Fruit fly (Drosophila melanogaster) whole organism, embryonic: Measurements from ENCODE around the gene CG9132.

ENCODE experiments used
- Adf1 ChIP-seq: fragments of 200-800 bp; sonication (Bioruptor generic); IDR thresholded peaks from 2 replicates; pipeline ENCODE4 v1.3.6; 2022; ENCODE audit warnings: missing biosample characterization, missing genetic modification characterization
- B-H1 ChIP-seq: fragments of 200-800 bp; sonication (Bioruptor generic); IDR thresholded peaks from 3 replicates; pipeline ENCODE4 v1.3.6; 2022; ENCODE audit warnings: missing biosample characterization, missing genetic modification characterization
- Blimp-1 ChIP-seq: fragments of 200-800 bp; sonication (Bioruptor generic); optimal IDR thresholded peaks from 3 replicates; lab custom pipeline; 2018; ENCODE audit warnings: missing biosample characterization, missing genetic modification characterization, mild to moderate bottlenecking, moderate library complexity, missing genetic modification reagents
- CG10267 ChIP-seq: fragments of 200-800 bp; sonication (Bioruptor generic); optimal IDR thresholded peaks from 2 replicates; lab custom pipeline; 2018; ENCODE audit warnings: missing biosample characterization, mild to moderate bottlenecking, missing genetic modification characterization, moderate library complexity
- CG10274 ChIP-seq: fragments of 200-800 bp; sonication (Bioruptor generic); optimal IDR thresholded peaks from 3 replicates; lab custom pipeline; 2017; ENCODE audit warnings: missing biosample characterization, mild to moderate bottlenecking, missing genetic modification characterization
- CG10366 ChIP-seq: fragments of 200-800 bp; sonication (Bioruptor generic); IDR thresholded peaks from 2 replicates; pipeline ENCODE4 v1.3.6; 2022; ENCODE audit warnings: missing biosample characterization, missing genetic modification characterization
- CG10431 ChIP-seq: fragments of 200-800 bp; sonication (Bioruptor generic); optimal IDR thresholded peaks from 3 replicates; lab custom pipeline; 2018; ENCODE audit warnings: missing biosample characterization, mild to moderate bottlenecking, missing genetic modification characterization
- CG11504 ChIP-seq: fragments of 200-800 bp; sonication (Bioruptor generic); optimal IDR thresholded peaks from 3 replicates; lab custom pipeline; 2019; ENCODE audit warnings: missing biosample characterization, mild to moderate bottlenecking, missing genetic modification characterization, moderate library complexity
- CG13424 ChIP-seq: fragments of 200-800 bp; sonication (Bioruptor generic); optimal IDR thresholded peaks from 2 replicates; lab custom pipeline; 2019; ENCODE audit warnings: missing biosample characterization, mild to moderate bottlenecking, missing genetic modification characterization, moderate library complexity
- CG13775 ChIP-seq: fragments of 200-800 bp; sonication (Bioruptor generic); optimal IDR thresholded peaks from 3 replicates; lab custom pipeline; 2017; ENCODE audit warnings: missing biosample characterization, mild to moderate bottlenecking, missing genetic modification characterization
- CG14667 ChIP-seq: fragments of 200-800 bp; sonication (Bioruptor generic); IDR thresholded peaks from 2 replicates; pipeline ENCODE4 v1.3.6; 2022; ENCODE audit warnings: missing biosample characterization, missing genetic modification characterization
- CG14710 ChIP-seq: fragments of 200-800 bp; sonication (Bioruptor generic); optimal IDR thresholded peaks from 3 replicates; lab custom pipeline; 2019; ENCODE audit warnings: missing biosample characterization, mild to moderate bottlenecking, missing genetic modification characterization, moderate library complexity
- CG15073 ChIP-seq: fragments of 200-800 bp; sonication (Bioruptor generic); optimal IDR thresholded peaks from 2 replicates; lab custom pipeline; 2016; ENCODE audit warnings: missing biosample characterization, missing genetic modification characterization
- CG1602 ChIP-seq: fragments of 200-800 bp; sonication (Bioruptor generic); optimal IDR thresholded peaks from 3 replicates; lab custom pipeline; 2016; ENCODE audit warnings: missing biosample characterization, missing genetic modification characterization
- CG16863 ChIP-seq: fragments of 200-800 bp; sonication (Bioruptor generic); optimal IDR thresholded peaks from 3 replicates; lab custom pipeline; 2016; ENCODE audit warnings: missing biosample characterization, missing genetic modification characterization
- CG17328 ChIP-seq: fragments of 200-800 bp; sonication (Bioruptor generic); IDR thresholded peaks from 2 replicates; pipeline ENCODE4 v1.3.6; 2022; ENCODE audit warnings: missing biosample characterization, missing genetic modification characterization
- CG18262 ChIP-seq: fragments of 200-800 bp; optimal IDR thresholded peaks from 3 replicates; lab custom pipeline; 2019; ENCODE audit warnings: missing biosample characterization, mild to moderate bottlenecking, missing genetic modification characterization, moderate library complexity
- CG31441 ChIP-seq: fragments of 200-800 bp; sonication (Bioruptor generic); IDR thresholded peaks from 2 replicates; pipeline ENCODE4 v1.3.6; 2022; ENCODE audit warnings: missing biosample characterization, missing genetic modification characterization
- CG33213 ChIP-seq: fragments of 200-800 bp; sonication (Bioruptor generic); optimal IDR thresholded peaks from 3 replicates; lab custom pipeline; 2016; ENCODE audit warnings: missing biosample characterization, missing genetic modification characterization
- CG3407 ChIP-seq: fragments of 200-800 bp; sonication (Bioruptor generic); optimal IDR thresholded peaks from 2 replicates; lab custom pipeline; 2018; ENCODE audit warnings: missing biosample characterization, mild to moderate bottlenecking, missing genetic modification characterization
- CG34422 ChIP-seq: fragments of 200-800 bp; sonication (Bioruptor generic); IDR thresholded peaks from 3 replicates; pipeline ENCODE4 v1.3.6; 2022; ENCODE audit warnings: missing biosample characterization, missing genetic modification characterization
- CG4424 ChIP-seq: fragments of 200-800 bp; sonication (Bioruptor generic); optimal IDR thresholded peaks from 3 replicates; lab custom pipeline; 2016; ENCODE audit warnings: missing biosample characterization, missing genetic modification characterization
- CG5180 ChIP-seq: fragments of 200-800 bp; sonication (Bioruptor generic); optimal IDR thresholded peaks from 3 replicates; lab custom pipeline; 2017; ENCODE audit warnings: missing biosample characterization, missing genetic modification characterization, mild to moderate bottlenecking, moderate library complexity, missing genetic modification reagents
- CG7839 ChIP-seq: fragments of 200-800 bp; sonication (Bioruptor generic); optimal IDR thresholded peaks from 3 replicates; lab custom pipeline; 2018; ENCODE audit warnings: missing biosample characterization, mild to moderate bottlenecking, missing genetic modification characterization, moderate library complexity
- CG8924 ChIP-seq: fragments of 200-800 bp; optimal IDR thresholded peaks from 3 replicates; lab custom pipeline; 2019; ENCODE audit warnings: missing biosample characterization, mild to moderate bottlenecking, missing genetic modification characterization, moderate library complexity
- ERR ChIP-seq: fragments of 200-800 bp; sonication (Bioruptor generic); optimal IDR thresholded peaks from 2 replicates; lab custom pipeline; 2016; ENCODE audit warnings: missing biosample characterization, missing genetic modification characterization
- H2.0 ChIP-seq: fragments of 200-800 bp; sonication (Bioruptor generic); IDR thresholded peaks from 2 replicates; pipeline ENCODE4 v1.3.6; 2022; ENCODE audit warnings: missing biosample characterization, missing genetic modification characterization
- Kr ChIP-seq: fragments of 200-800 bp; sonication (Bioruptor generic); optimal IDR thresholded peaks from 2 replicates; lab custom pipeline; 2017; ENCODE audit warnings: missing biosample characterization, mild to moderate bottlenecking, missing genetic modification characterization
- MTF-1 ChIP-seq: fragments of 200-800 bp; sonication (Bioruptor generic); optimal IDR thresholded peaks from 2 replicates; lab custom pipeline; 2018; ENCODE audit warnings: missing biosample characterization, mild to moderate bottlenecking, missing genetic modification characterization, borderline replicate concordance
- Oli ChIP-seq: fragments of 200-800 bp; sonication (Bioruptor generic); optimal IDR thresholded peaks from 2 replicates; lab custom pipeline; 2018; ENCODE audit warnings: missing biosample characterization, mild to moderate bottlenecking, missing genetic modification characterization, moderate library complexity
- Pdp1 ChIP-seq, 2 experiments: fragments of 200-800 bp; sonication (Bioruptor generic); optimal IDR thresholded peaks; 3 replicates each; lab custom pipeline; 2016; ENCODE audit warnings: missing biosample characterization in 2 of 2, missing genetic modification characterization in 2 of 2, mild to moderate bottlenecking in 1 of 2, moderate library complexity in 1 of 2
- Sox100B ChIP-seq: fragments of 200-800 bp; sonication (Bioruptor generic); optimal IDR thresholded peaks from 3 replicates; lab custom pipeline; 2018; ENCODE audit warnings: missing biosample characterization, mild to moderate bottlenecking, missing genetic modification characterization
- Sox102F ChIP-seq: fragments of 200-800 bp; sonication (Bioruptor generic); optimal IDR thresholded peaks from 2 replicates; lab custom pipeline; 2018; ENCODE audit warnings: missing biosample characterization, mild to moderate bottlenecking, missing genetic modification characterization, moderate library complexity
- bcd ChIP-seq: fragments of 200-800 bp; sonication (Bioruptor generic); optimal IDR thresholded peaks from 2 replicates; lab custom pipeline; 2017; ENCODE audit warnings: missing biosample characterization, mild to moderate bottlenecking, missing genetic modification characterization
- bowl ChIP-seq: fragments of 200-800 bp; sonication (Bioruptor generic); IDR thresholded peaks from 2 replicates; pipeline ENCODE4 v1.3.6; 2022; ENCODE audit warnings: missing biosample characterization, missing genetic modification characterization
- bsh ChIP-seq, 2 experiments: fragments of 200-800 bp; sonication (Bioruptor generic); optimal IDR thresholded peaks; 2 replicates each; lab custom pipeline; 2017 to 2018; ENCODE audit warnings: mild to moderate bottlenecking in 2 of 2, missing biosample characterization in 2 of 2, missing genetic modification characterization in 2 of 2, moderate library complexity in 1 of 2
- dati ChIP-seq: fragments of 200-800 bp; sonication (Bioruptor generic); IDR thresholded peaks from 2 replicates; pipeline ENCODE4 v1.3.6; 2022; ENCODE audit warnings: missing biosample characterization, missing genetic modification characterization
- dysf ChIP-seq: fragments of 200-800 bp; sonication (Bioruptor generic); IDR thresholded peaks from 3 replicates; pipeline ENCODE4 v1.3.6; 2022; ENCODE audit warnings: missing biosample characterization, missing genetic modification characterization
- pho ChIP-seq: fragments of 200-800 bp; sonication (Bioruptor generic); optimal IDR thresholded peaks from 2 replicates; lab custom pipeline; 2016; ENCODE audit warnings: missing biosample characterization, missing genetic modification characterization
- prd ChIP-seq, 3 experiments: fragments of >200 bp in 2 of 3; fragments of 200-800 bp in 1 of 3; sonication (Bioruptor generic) in 1 of 3; optimal IDR thresholded peaks in 2 of 3; IDR thresholded peaks in 1 of 3; 2 replicates in 2 of 3; 3 replicates in 1 of 3; pipeline versions ENCODE4 v1.3.6 to Lab custom; 2017 to 2022; ENCODE audit warnings: missing biosample characterization in 1 of 3, missing genetic modification characterization in 1 of 3
- pros ChIP-seq: fragments of 200-800 bp; sonication (Bioruptor generic); optimal IDR thresholded peaks from 3 replicates; lab custom pipeline; 2019; ENCODE audit warnings: missing biosample characterization, mild to moderate bottlenecking, missing genetic modification characterization, moderate library complexity
- pum ChIP-seq: fragments of 200-800 bp; sonication (Bioruptor generic); optimal IDR thresholded peaks from 2 replicates; lab custom pipeline; 2016; ENCODE audit warnings: missing biosample characterization, missing genetic modification characterization
- seq ChIP-seq: fragments of 200-800 bp; sonication (Bioruptor generic); IDR thresholded peaks from 2 replicates; pipeline ENCODE4 v1.3.6; 2022; ENCODE audit warnings: missing biosample characterization, missing genetic modification characterization
- slbo ChIP-seq: fragments of 200-800 bp; sonication (Bioruptor generic); IDR thresholded peaks from 2 replicates; pipeline ENCODE4 v1.3.6; 2022; ENCODE audit warnings: missing biosample characterization, missing genetic modification characterization
- stwl ChIP-seq: fragments of 200-800 bp; sonication (Bioruptor generic); optimal IDR thresholded peaks from 3 replicates; lab custom pipeline; 2018; ENCODE audit warnings: missing biosample characterization, mild to moderate bottlenecking, missing genetic modification characterization, moderate library complexity
- tap ChIP-seq: fragments of 200-800 bp; optimal IDR thresholded peaks from 3 replicates; lab custom pipeline; 2019; ENCODE audit warnings: missing biosample characterization, mild to moderate bottlenecking, missing genetic modification characterization, moderate library complexity
- tgo ChIP-seq: fragments of 200-800 bp; sonication (Bioruptor generic); IDR thresholded peaks from 3 replicates; pipeline ENCODE4 v1.3.6; 2022; ENCODE audit warnings: missing biosample characterization, missing genetic modification characterization
- unpg ChIP-seq: fragments of 200-800 bp; sonication (Bioruptor generic); optimal IDR thresholded peaks from 3 replicates; lab custom pipeline; 2018; ENCODE audit warnings: missing biosample characterization, mild to moderate bottlenecking, missing genetic modification characterization, moderate library complexity
- vvl ChIP-seq: fragments of 200-800 bp; sonication (Bioruptor generic); IDR thresholded peaks from 2 replicates; pipeline ENCODE4 v1.3.6; 2022; ENCODE audit warnings: missing biosample characterization, missing genetic modification characterization

Gene CG9132

dm6 chrX:16813226-16813625 is 12.7 kb upstream of the CG9132 start (continued):
- TF ChIP-seq Blimp-1 (GFP tag; lab: Kevin White, UChicago): peak; percentile 33
- TF ChIP-seq Kr: no peak
- TF ChIP-seq CG5180 (GFP tag; lab: Kevin White, UChicago): no peak
- TF ChIP-seq tap: peak; percentile 4
- TF ChIP-seq CG4424 (GFP tag; lab: Kevin White, UChicago): peak; percentile 4
- peak; percentile 32 for TF ChIP-seq unpg
- TF ChIP-seq CG7839 (tag; lab: Kevin White, UChicago): peak; percentile 27
- peak; percentile 6 for TF ChIP-seq CG1602 (GFP tag; lab: Kevin White, UChicago)
- no peak for TF ChIP-seq MTF-1
- no peak for TF ChIP-seq CG15073 (GFP tag; lab: Kevin White, UChicago)
- TF ChIP-seq CG10267: peak; percentile 14
- peak in 1 of 2 experiments; percentile 27 for TF ChIP-seq bsh (GFP tag; optimal IDR thresholded peaks at IDR 0.05; lab: Kevin White, UChicago)
- peak; percentile 13 for TF ChIP-seq CG14710 (tag; lab: Kevin White, UChicago)
- peak; percentile 46 for TF ChIP-seq Sox102F (GFP tag; lab: Kevin White, UChicago)
- no peak for TF ChIP-seq B-H1 (GFP tag; lab: Robert Waterston, UW)
- TF ChIP-seq CG8924: peak; percentile 14
- no peak for TF ChIP-seq CG17328 (GFP tag; lab: Robert Waterston, UW)
- TF ChIP-seq CG3407 (GFP tag; lab: Kevin White, UChicago): no peak
- no peak for TF ChIP-seq CG13775 (GFP tag; lab: Kevin White, UChicago)
- no peak for TF ChIP-seq pho (GFP tag; lab: Kevin White, UChicago)
- 0 out of 2 replicates have a peak, but pooled peaks have one; percentile 15 for TF ChIP-seq seq (GFP tag; lab: Robert Waterston, UW)
- no peak for TF ChIP-seq Pdp1 (GFP tag; optimal IDR thresholded peaks at IDR 0.05; lab: Kevin White, UChicago)
- TF ChIP-seq CG10431 (GFP tag; lab: Kevin White, UChicago): no peak
- no peak for TF ChIP-seq CG16863 (GFP tag; lab: Kevin White, UChicago)
- peak; percentile 24; the same call in 1 of the 2 replicates for TF ChIP-seq H2.0 (GFP tag; lab: Robert Waterston, UW)
- TF ChIP-seq Sox100B (GFP tag; lab: Kevin White, UChicago): peak; percentile 48
- peak; percentile 37 for TF ChIP-seq CG18262
- TF ChIP-seq bcd: peak; percentile 32
- TF ChIP-seq stwl (tag; lab: Kevin White, UChicago): no peak
- peak; percentile 27; the same call in 1 of the 2 replicates for TF ChIP-seq slbo (GFP tag; lab: Robert Waterston, UW)
- TF ChIP-seq bowl: no peak
- no peak for TF ChIP-seq prd (optimal IDR thresholded peaks at IDR 0.05; lab: Kevin White, UChicago)
- 0 out of 3 replicates have a peak, but pooled peaks have one; percentile 33 for TF ChIP-seq prd (GFP tag; IDR thresholded peaks at IDR 0.05; lab: Robert Waterston, UW)
- TF ChIP-seq ERR (GFP tag; lab: Kevin White, UChicago): no peak
- no peak for TF ChIP-seq pum (GFP tag; lab: Kevin White, UChicago)
- TF ChIP-seq dysf (GFP tag; lab: Robert Waterston, UW): peak; percentile 41; the same call in 1 of the 3 replicates
- peak; percentile 10; the same call in 1 of the 2 replicates for TF ChIP-seq CG10366
- TF ChIP-seq CG31441 (GFP tag; lab: Robert Waterston, UW): peak; percentile 46; the same call in 1 of the 2 replicates
- 0 out of 2 replicates have a peak, but pooled peaks have one; percentile 14 for TF ChIP-seq vvl (GFP tag; lab: Robert Waterston, UW)
- TF ChIP-seq CG34422 (GFP tag; lab: Robert Waterston, UW): 0 out of 3 replicates have a peak, but pooled peaks have one; percentile 21
- peak; percentile 43 for TF ChIP-seq Oli
- no peak for TF ChIP-seq pros (GFP tag; lab: Kevin White, UChicago)
- peak; percentile 36 for TF ChIP-seq CG13424 (tag; lab: Kevin White, UChicago)
- peak; percentile 21; the same call in 2 of the 3 replicates for TF ChIP-seq tgo (GFP tag; lab: Robert Waterston, UW)
- TF ChIP-seq CG14667 (GFP tag; lab: Robert Waterston, UW): no peak
- TF ChIP-seq CG33213: no peak
- TF ChIP-seq Adf1 (GFP tag; lab: Robert Waterston, UW): no peak
- TF ChIP-seq dati (GFP tag; lab: Robert Waterston, UW): no peak
- no peak for TF ChIP-seq CG10274 (GFP tag; lab: Kevin White, UChicago)
- peak; percentile 67 for TF ChIP-seq CG11504
